Fruit fly (Drosophila melanogaster): ENCODE results near the gene Hakai.

Gene Hakai

dm6 chr2L:19571574-19572495 lies 10.4 kb downstream of the Hakai start:
- TF ChIP-seq CG9705 (GFP tag; optimal IDR thresholded peaks at IDR 0.05) (no peak), jim (GFP tag; optimal IDR thresholded peaks at IDR 0.05) (no peak), fru (GFP tag; optimal IDR thresholded peaks at IDR 0.05) (peak; percentile 22), CrebA (GFP tag; optimal IDR thresholded peaks at IDR 0.05; ENCODE audit: borderline replicate concordance) (no peak), dsf (GFP tag; optimal IDR thresholded peaks at IDR 0.05; ENCODE audit: borderline replicate concordance) (no peak), psq (GFP tag; optimal IDR thresholded peaks at IDR 0.05) (peak; percentile 91), lola (GFP tag; optimal IDR thresholded peaks at IDR 0.05) (no peak), h (GFP tag; optimal IDR thresholded peaks at IDR 0.05) (peak; percentile 5), Hr83 (GFP tag; optimal IDR thresholded peaks at IDR 0.05; ENCODE audit: poor library complexity, severe bottlenecking) (peak; percentile 70), Dfd (GFP tag; optimal IDR thresholded peaks at IDR 0.05) (no peak), ey (GFP tag; optimal IDR thresholded peaks at IDR 0.05) (no peak), Jra (GFP tag; optimal IDR thresholded peaks at IDR 0.05) (no peak), Vsx2 (GFP tag; optimal IDR thresholded peaks at IDR 0.05; ENCODE audit: partially characterized antibody) (peak; percentile 22), usp (GFP tag; optimal IDR thresholded peaks at IDR 0.05) (no peak), Hr78 (GFP tag; optimal IDR thresholded peaks at IDR 0.05) (no peak), dmrt93B (GFP tag; optimal IDR thresholded peaks at IDR 0.05) (no peak), N (GFP tag; optimal IDR thresholded peaks at IDR 0.05) (peak; percentile 94), rgr (GFP tag; optimal IDR thresholded peaks at IDR 0.05) (no peak), Abd-B (GFP tag; optimal IDR thresholded peaks at IDR 0.05) (no peak), Rel (GFP tag; optimal IDR thresholded peaks at IDR 0.05) (no peak), Rel (tag; optimal IDR thresholded peaks at IDR 0.05) (no peak), Dif (GFP tag; optimal IDR thresholded peaks at IDR 0.05; ENCODE audit: partially characterized antibody) (peak; percentile 84), Sp1 (GFP tag; optimal IDR thresholded peaks at IDR 0.05) (no peak), br (GFP tag; optimal IDR thresholded peaks at IDR 0.05) (no peak), GATAd (GFP tag; optimal IDR thresholded peaks at IDR 0.05) (no peak), dl (GFP tag; optimal IDR thresholded peaks at IDR 0.05; ENCODE audit: insufficient read depth in 1 of 2, partially characterized antibody in 2 of 2) (peak; percentile 70 to 77), Hnf4 (GFP tag; optimal IDR thresholded peaks at IDR 0.05) (no peak), brk (GFP tag; optimal IDR thresholded peaks at IDR 0.05) (peak; percentile 86), HLH106 (tag; optimal IDR thresholded peaks at IDR 0.05) (no peak), sv (GFP tag; optimal IDR thresholded peaks at IDR 0.05) (no peak), CG32264 (GFP tag; optimal IDR thresholded peaks at IDR 0.05) (no peak), tai (GFP tag; optimal IDR thresholded peaks at IDR 0.05) (peak; percentile 46), Mio (GFP tag; optimal IDR thresholded peaks at IDR 0.05) (no peak), pan (optimal IDR thresholded peaks at IDR 0.05) (no peak), foxo (GFP tag; optimal IDR thresholded peaks at IDR 0.05) (no peak), sage (GFP tag; optimal IDR thresholded peaks at IDR 0.05) (no peak), woc (GFP tag; optimal IDR thresholded peaks at IDR 0.05) (no peak), Myc (optimal IDR thresholded peaks at IDR 0.05) (no peak), OdsH (GFP tag; optimal IDR thresholded peaks at IDR 0.05) (no peak)

dm6 chr2L:19570806-19571254 lies 11.4 kb downstream of the Hakai start:
- no peak for TF ChIP-seq lola (GFP tag; optimal IDR thresholded peaks at IDR 0.05)
- peak; percentile 57 for TF ChIP-seq ey (GFP tag; optimal IDR thresholded peaks at IDR 0.05)
- TF ChIP-seq woc (GFP tag; optimal IDR thresholded peaks at IDR 0.05), result peak; percentile 51
- TF ChIP-seq brk (GFP tag; optimal IDR thresholded peaks at IDR 0.05), result peak; percentile 41
- peak; percentile 15 for TF ChIP-seq Sp1 (GFP tag; optimal IDR thresholded peaks at IDR 0.05)
- TF ChIP-seq Jra (GFP tag; optimal IDR thresholded peaks at IDR 0.05), result no peak
- peak; percentile 39 for TF ChIP-seq OdsH (GFP tag; optimal IDR thresholded peaks at IDR 0.05)
- peak in 1 of 2 experiments; percentile 1 for TF ChIP-seq dl (GFP tag; optimal IDR thresholded peaks at IDR 0.05; ENCODE audit: insufficient read depth in 1 of 2, partially characterized antibody in 2 of 2)
- no peak for TF ChIP-seq Rel (GFP tag; optimal IDR thresholded peaks at IDR 0.05)
- TF ChIP-seq Rel (tag; optimal IDR thresholded peaks at IDR 0.05), result peak; percentile 4
- peak; percentile 46 for TF ChIP-seq br (GFP tag; optimal IDR thresholded peaks at IDR 0.05)
- TF ChIP-seq CG9705 (GFP tag; optimal IDR thresholded peaks at IDR 0.05), result no peak
- TF ChIP-seq h (GFP tag; optimal IDR thresholded peaks at IDR 0.05), result peak; percentile 64
- TF ChIP-seq CG32264 (GFP tag; optimal IDR thresholded peaks at IDR 0.05), result no peak
- peak in 1 of 2 experiments; percentile 62 for TF ChIP-seq foxo (GFP tag; optimal IDR thresholded peaks at IDR 0.05)
- TF ChIP-seq fru (GFP tag; optimal IDR thresholded peaks at IDR 0.05), result peak; percentile 55
- peak; percentile 37 for TF ChIP-seq HLH106 (tag; optimal IDR thresholded peaks at IDR 0.05)
- peak; percentile 57 for TF ChIP-seq rgr (GFP tag; optimal IDR thresholded peaks at IDR 0.05)
- peak; percentile 1 for TF ChIP-seq Hnf4 (GFP tag; optimal IDR thresholded peaks at IDR 0.05)
